Fruit fly (Drosophila melanogaster): ENCODE measurements around the gene Cyp4ae1.

The Cyp4ae1 gene

dm6 chrX:2137587-2138341, 41.0 kb upstream of the Cyp4ae1 start (continued):
- TF ChIP-seq CG3281 (GFP tag; optimal IDR thresholded peaks at IDR 0.05), result peak; percentile 99
- peak; percentile 96 for TF ChIP-seq dimm (GFP tag; IDR thresholded peaks at IDR 0.05)
- TF ChIP-seq CG10366 (GFP tag; IDR thresholded peaks at IDR 0.05), result peak; percentile 97
- peak; percentile 94 for TF ChIP-seq kay (GFP tag; optimal IDR thresholded peaks at IDR 0.05)
- peak; percentile 97 for TF ChIP-seq CG17612 (GFP tag; IDR thresholded peaks at IDR 0.05)
- peak; percentile 48; the same call in 3 of the 4 replicates for TF ChIP-seq Dll (GFP tag; IDR thresholded peaks at IDR 0.05; ENCODE audit: partially characterized antibody)
- peak; percentile 90 for TF ChIP-seq emc (GFP tag; optimal IDR thresholded peaks at IDR 0.05)
- TF ChIP-seq CG14050 (GFP tag; IDR thresholded peaks at IDR 0.05), result peak; percentile 98
- TF ChIP-seq CG9932 (GFP tag; IDR thresholded peaks at IDR 0.05), result peak; percentile 98
- TF ChIP-seq Side (GFP tag; optimal IDR thresholded peaks at IDR 0.05), result peak; percentile 92
- peak; percentile 99 for TF ChIP-seq gcm (GFP tag; optimal IDR thresholded peaks at IDR 0.05)
- TF ChIP-seq Drgx (GFP tag; IDR thresholded peaks at IDR 0.05), result peak; percentile 98
- peak; percentile 82 for TF ChIP-seq Dip2 (GFP tag; IDR thresholded peaks at IDR 0.05)
- TF ChIP-seq zen (tag; optimal IDR thresholded peaks at IDR 0.05), result peak; percentile 99
- peak; percentile 99 for TF ChIP-seq zfh1 (GFP tag; IDR thresholded peaks at IDR 0.05)
- peak; percentile 98 for TF ChIP-seq CG2120 (GFP tag; optimal IDR thresholded peaks at IDR 0.05)
- TF ChIP-seq dpn (GFP tag; optimal IDR thresholded peaks at IDR 0.05), result peak; percentile 91 to 98
- TF ChIP-seq CG10959 (GFP tag; IDR thresholded peaks at IDR 0.05), result peak; percentile 98
- TF ChIP-seq pnt (GFP tag; optimal IDR thresholded peaks at IDR 0.05), result peak; percentile 89
- no peak for TF ChIP-seq br (optimal IDR thresholded peaks at IDR 0.05)
- TF ChIP-seq bigmax (GFP tag; optimal IDR thresholded peaks at IDR 0.05), result peak; percentile 79
- peak; percentile 97 for TF ChIP-seq CG10267 (tag; optimal IDR thresholded peaks at IDR 0.05)
- peak; percentile 99 for TF ChIP-seq nerfin-1 (tag; optimal IDR thresholded peaks at IDR 0.05)
- peak; percentile 99 for TF ChIP-seq rib (GFP tag; IDR thresholded peaks at IDR 0.05)
- peak; percentile 99 for TF ChIP-seq CG17829 (tag; optimal IDR thresholded peaks at IDR 0.05)
- TF ChIP-seq amos (GFP tag; IDR thresholded peaks at IDR 0.05; ENCODE audit: partially characterized antibody), result 0 out of 2 replicates have a peak, but pooled peaks have one; percentile 5
- peak; percentile 95 for TF ChIP-seq Doc2 (GFP tag; IDR thresholded peaks at IDR 0.05)
- peak; percentile 92 for TF ChIP-seq CG15479 (GFP tag; optimal IDR thresholded peaks at IDR 0.05)
- TF ChIP-seq CG30431 (GFP tag; optimal IDR thresholded peaks at IDR 0.05), result peak; percentile 98
- TF ChIP-seq ap (GFP tag; IDR thresholded peaks at IDR 0.05), result peak; percentile 98
- peak; percentile 98 for TF ChIP-seq Aef1 (GFP tag; IDR thresholded peaks at IDR 0.05)
- TF ChIP-seq Awh (GFP tag; IDR thresholded peaks at IDR 0.05), result peak; percentile 99
- TF ChIP-seq vnd (GFP tag; IDR thresholded peaks at IDR 0.05; ENCODE audit: partially characterized antibody), result peak; percentile 80
- TF ChIP-seq E2f2 (GFP tag; IDR thresholded peaks at IDR 0.05), result peak; percentile 79
- TF ChIP-seq gfzf (GFP tag; optimal IDR thresholded peaks at IDR 0.05), result no peak
- TF ChIP-seq CG4328 (GFP tag; optimal IDR thresholded peaks at IDR 0.05), result peak; percentile 99
- peak; percentile 61 for TF ChIP-seq ato (GFP tag; IDR thresholded peaks at IDR 0.05; ENCODE audit: partially characterized antibody)
- peak; percentile 97 for TF ChIP-seq CG10462 (GFP tag; optimal IDR thresholded peaks at IDR 0.05)
- peak; percentile 98 for TF ChIP-seq CG11504 (tag; optimal IDR thresholded peaks at IDR 0.05)
- peak; percentile 97 for TF ChIP-seq CG13123 (GFP tag; optimal IDR thresholded peaks at IDR 0.05)
- peak in 1 of 2 experiments; percentile 67 for TF ChIP-seq Hr78 (GFP tag; optimal IDR thresholded peaks at IDR 0.05)
- peak; percentile 98 for TF ChIP-seq jing (GFP tag; optimal IDR thresholded peaks at IDR 0.05)
- TF ChIP-seq slp2 (GFP tag; optimal IDR thresholded peaks at IDR 0.05), result peak; percentile 85
- peak; percentile 71; the same call in 2 of the 3 replicates for TF ChIP-seq CG7963 (GFP tag; IDR thresholded peaks at IDR 0.05; ENCODE audit: partially characterized antibody)
- TF ChIP-seq ewg (GFP tag; optimal IDR thresholded peaks at IDR 0.05), result peak; percentile 96
- TF ChIP-seq CG11560 (tag; IDR thresholded peaks at IDR 0.05), result peak; percentile 91
